Worm (Caenorhabditis elegans) whole organism, L4 larva: ENCODE results near the gene xol-1.

ENCODE experiments used
- F44E2.7 ChIP-seq: fragments of 200-800 bp; sonication (Bioruptor generic); IDR thresholded peaks from 2 replicates; pipeline ENCODE4 v2.1.2; 2022; ENCODE audit warnings: missing genetic modification characterization, missing compliant biosample characterization
- T26A8.4 ChIP-seq: fragments of 200-800 bp; sonication (Bioruptor generic); IDR thresholded peaks from 2 replicates; pipeline ENCODE4 v1.3.6; 2022; ENCODE audit warnings: missing genetic modification characterization, missing compliant biosample characterization
- Y5F2A.4 ChIP-seq: fragments of 200-800 bp; sonication (Bioruptor generic); optimal IDR thresholded peaks from 2 replicates; lab custom pipeline; 2018; ENCODE audit warnings: mild to moderate bottlenecking, missing genetic modification characterization, missing compliant biosample characterization
- aha-1 ChIP-seq: fragments of 150-350 bp; peaks from one replicate; lab custom pipeline; 2014; ENCODE audit warnings: missing biosample characterization, missing genetic modification characterization
- attf-4 ChIP-seq: sonication (generic microtip); optimal IDR thresholded peaks from 3 replicates; lab custom pipeline; 2017; ENCODE audit warnings: missing biosample characterization, missing genetic modification characterization
- ceh-44 ChIP-seq: fragments of 200-800 bp; sonication (Bioruptor generic); IDR thresholded peaks from 2 replicates; pipeline ENCODE4 v1.3.6; 2022; ENCODE audit warnings: missing genetic modification reagents, missing genetic modification characterization, missing compliant biosample characterization
- daf-16 ChIP-seq, 3 experiments: sonication (generic microtip); optimal IDR thresholded peaks; 2 replicates each; lab custom pipeline; 2016 to 2017; ENCODE audit warnings: missing genetic modification characterization in 3 of 3, missing genetic modification reagents in 3 of 3, mild to moderate bottlenecking in 2 of 3, missing compliant biosample characterization in 2 of 3, missing biosample characterization in 1 of 3, moderate library complexity in 1 of 3
- daf-19 ChIP-seq: fragments of 200-800 bp; sonication (Bioruptor generic); conservative IDR thresholded peaks from 2 replicates; pipeline ENCODE4 v1.3.6; 2022; ENCODE audit warnings: missing genetic modification characterization, missing compliant biosample characterization
- dmd-6 ChIP-seq: fragments of 200-800 bp; sonication (Bioruptor generic); IDR thresholded peaks from 2 replicates; pipeline ENCODE4 v1.3.6; 2022; ENCODE audit warnings: missing genetic modification reagents, missing genetic modification characterization, missing compliant biosample characterization
- duxl-1 ChIP-seq: sonication (generic microtip); optimal IDR thresholded peaks from 2 replicates; lab custom pipeline; 2016; ENCODE audit warnings: mild to moderate bottlenecking, missing genetic modification characterization, moderate library complexity, missing compliant biosample characterization; ENCODE audit not compliant: poor library complexity
- dve-1 ChIP-seq: sonication (generic microtip); optimal IDR thresholded peaks from 2 replicates; lab custom pipeline; 2017; ENCODE audit warnings: antibody characterized with exemption, mild to moderate bottlenecking, missing genetic modification characterization, missing compliant biosample characterization; ENCODE audit not compliant: insufficient read depth
- gei-8 ChIP-seq: fragments of 200-800 bp; sonication (Bioruptor generic); optimal IDR thresholded peaks from 2 replicates; lab custom pipeline; 2018; ENCODE audit warnings: mild to moderate bottlenecking, missing genetic modification characterization, missing compliant biosample characterization
- hlh-11 ChIP-seq: fragments of 200-800 bp; sonication (Bioruptor generic); optimal IDR thresholded peaks from 2 replicates; lab custom pipeline; 2018; ENCODE audit warnings: mild to moderate bottlenecking, missing genetic modification characterization, missing compliant biosample characterization
- hlh-30 ChIP-seq: sonication (generic microtip); optimal IDR thresholded peaks from 2 replicates; lab custom pipeline; 2017; ENCODE audit warnings: antibody characterized with exemption, mild to moderate bottlenecking, missing genetic modification characterization, missing compliant biosample characterization; ENCODE audit not compliant: insufficient read depth
- lin-15B ChIP-seq: fragments of 150-350 bp; sonication (generic microtip); optimal IDR thresholded peaks from 3 replicates; lab custom pipeline; 2014; ENCODE audit warnings: missing biosample characterization, missing genetic modification characterization
- lin-29 ChIP-seq: fragments of 200-800 bp; sonication (Bioruptor generic); IDR thresholded peaks from 2 replicates; pipeline ENCODE4 v1.3.6; 2022; ENCODE audit warnings: missing genetic modification reagents, missing genetic modification characterization, missing compliant biosample characterization
- lin-38 ChIP-seq: fragments of 200-800 bp; sonication (Bioruptor generic); IDR thresholded peaks from 2 replicates; pipeline ENCODE4 v1.3.6; 2022; ENCODE audit warnings: missing genetic modification reagents, missing genetic modification characterization, missing compliant biosample characterization
- madf-9 ChIP-seq: fragments of 200-800 bp; sonication (Bioruptor generic); conservative IDR thresholded peaks from 2 replicates; pipeline ENCODE4 v1.3.6; 2022; ENCODE audit warnings: missing genetic modification reagents, missing genetic modification characterization, missing compliant biosample characterization
- mep-1 ChIP-seq: fragments of 150-350 bp; sonication (generic microtip); optimal IDR thresholded peaks from 3 replicates; lab custom pipeline; 2014; ENCODE audit warnings: missing biosample characterization, missing genetic modification characterization
- nhr-102 ChIP-seq: sonication (generic microtip); optimal IDR thresholded peaks from 2 replicates; lab custom pipeline; 2016; ENCODE audit warnings: mild to moderate bottlenecking, missing genetic modification characterization, moderate library complexity, missing compliant biosample characterization
- nhr-28 ChIP-seq: fragments of 150-350 bp; optimal IDR thresholded peaks from 2 replicates; lab custom pipeline; 2014; ENCODE audit warnings: missing biosample characterization, missing genetic modification characterization
- nhr-42 ChIP-seq: fragments of 200-800 bp; sonication (Bioruptor generic); IDR thresholded peaks from 2 replicates; pipeline ENCODE4 v1.3.6; 2022; ENCODE audit warnings: missing genetic modification characterization, missing compliant biosample characterization
- nhr-6 ChIP-seq: fragments of 150-350 bp; optimal IDR thresholded peaks from 2 replicates; lab custom pipeline; 2014; ENCODE audit warnings: missing biosample characterization, missing genetic modification characterization
- nhr-77 ChIP-seq: fragments of 150-350 bp; optimal IDR thresholded peaks from 2 replicates; lab custom pipeline; 2014; ENCODE audit warnings: missing biosample characterization, missing genetic modification characterization
- pqm-1 ChIP-seq: sonication (generic microtip); optimal IDR thresholded peaks from 2 replicates; lab custom pipeline; 2017; ENCODE audit warnings: missing biosample characterization, missing genetic modification characterization
- rbr-2 ChIP-seq: sonication (generic microtip); optimal IDR thresholded peaks from 2 replicates; lab custom pipeline; 2016; ENCODE audit warnings: missing genotype, missing genetic modification characterization, missing compliant biosample characterization
- sdz-12 ChIP-seq: fragments of 200-800 bp; sonication (Bioruptor generic); optimal IDR thresholded peaks from 2 replicates; lab custom pipeline; 2018; ENCODE audit warnings: mild to moderate bottlenecking, missing genetic modification characterization, missing compliant biosample characterization
- set-16 ChIP-seq: fragments of 200-800 bp; sonication (Bioruptor generic); IDR thresholded peaks from 2 replicates; pipeline ENCODE4 v1.3.6; 2022; ENCODE audit warnings: missing genetic modification reagents, missing genetic modification characterization, missing compliant biosample characterization
- skn-1 ChIP-seq: fragments of 150-350 bp; optimal IDR thresholded peaks from 2 replicates; lab custom pipeline; 2014; ENCODE audit warnings: missing biosample characterization, missing genetic modification characterization
- snpc-1.2 ChIP-seq: fragments of 200-800 bp; sonication (Bioruptor generic); IDR thresholded peaks from 2 replicates; pipeline ENCODE4 v1.3.6; 2022; ENCODE audit warnings: missing genetic modification reagents, missing genetic modification characterization, missing compliant biosample characterization
- tra-1 ChIP-seq: fragments of 200-800 bp; sonication (Bioruptor generic); IDR thresholded peaks from 2 replicates; pipeline ENCODE4 v1.3.6; 2022; ENCODE audit warnings: missing genetic modification reagents, missing genetic modification characterization, missing compliant biosample characterization
- unc-62 ChIP-seq, 3 experiments: fragments of 150-350 bp in 1 of 3; sonication (generic microtip); optimal IDR thresholded peaks in 2 of 3; peaks in 1 of 3; 1 replicate in 1 of 3; 2 replicates in 2 of 3; lab custom pipeline; 2014 to 2017; ENCODE audit warnings: missing biosample characterization in 3 of 3, missing genetic modification characterization in 3 of 3, missing genetic modification reagents in 3 of 3, missing genotype in 1 of 3
- zfp-2 ChIP-seq: sonication (generic microtip); optimal IDR thresholded peaks from 2 replicates; lab custom pipeline; 2016; ENCODE audit warnings: mild to moderate bottlenecking, missing genetic modification characterization, missing compliant biosample characterization
- ztf-11 ChIP-seq: fragments of 150-350 bp; optimal IDR thresholded peaks from 2 replicates; lab custom pipeline; 2014; ENCODE audit warnings: missing biosample characterization, missing genetic modification characterization

The xol-1 gene

DNA sequence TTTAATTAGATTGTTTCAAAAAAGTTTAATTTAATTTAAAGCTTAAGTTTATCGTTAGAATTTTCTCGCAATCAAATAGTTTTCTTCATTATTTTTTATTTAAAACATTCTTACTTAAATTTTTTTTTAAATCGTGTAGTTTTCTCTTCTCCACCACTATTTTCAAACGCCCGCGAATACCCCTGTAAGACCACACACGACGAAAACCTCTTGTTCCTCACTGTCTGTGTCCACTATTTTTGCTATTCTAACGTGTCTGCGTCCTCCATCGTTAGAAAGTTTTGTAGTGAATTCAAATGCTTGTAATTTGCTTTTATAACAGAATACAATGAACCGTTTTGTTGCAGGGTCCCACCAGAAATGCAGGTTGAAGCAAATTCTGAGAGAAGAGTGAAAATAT is at the start of gene xol-1:
Gene xol-1 (plus strand): TSS at position 347 of the 400 bp plus-strand sequence.
- TF ChIP-seq rbr-2 (tag; lab: Kevin White, UChicago) (no peak), ceh-44 (no peak), tra-1 (peak; percentile 77), nhr-6 (tag; lab: Kevin White, UChicago) (no peak), ztf-11 (tag; lab: Kevin White, UChicago) (no peak)
- TF ChIP-seq, all 104 proteins: peak for 1

DNA sequence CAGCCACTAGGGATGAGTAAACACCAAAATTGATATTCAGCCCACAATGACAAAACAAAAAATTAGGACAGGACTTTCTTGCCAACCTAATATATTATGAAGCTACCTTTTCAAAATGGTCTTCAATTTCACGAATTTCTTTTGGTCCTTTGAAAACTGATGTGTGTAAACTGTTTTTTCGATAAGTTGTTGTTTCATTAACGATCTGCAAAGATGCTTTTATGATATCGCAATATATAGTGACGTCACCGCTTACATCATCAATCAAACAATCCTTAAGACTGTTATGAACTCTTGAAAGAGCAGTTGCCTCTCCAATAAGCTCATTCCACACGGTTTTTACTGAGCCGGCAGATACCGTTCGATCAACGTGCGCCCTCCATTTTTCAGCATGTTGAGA is 49.0 kb upstream of the xol-1 start:
- TF ChIP-seq aha-1 (peak; percentile 83), mep-1 (tag; lab: Kevin White, UChicago) (no peak)

DNA sequence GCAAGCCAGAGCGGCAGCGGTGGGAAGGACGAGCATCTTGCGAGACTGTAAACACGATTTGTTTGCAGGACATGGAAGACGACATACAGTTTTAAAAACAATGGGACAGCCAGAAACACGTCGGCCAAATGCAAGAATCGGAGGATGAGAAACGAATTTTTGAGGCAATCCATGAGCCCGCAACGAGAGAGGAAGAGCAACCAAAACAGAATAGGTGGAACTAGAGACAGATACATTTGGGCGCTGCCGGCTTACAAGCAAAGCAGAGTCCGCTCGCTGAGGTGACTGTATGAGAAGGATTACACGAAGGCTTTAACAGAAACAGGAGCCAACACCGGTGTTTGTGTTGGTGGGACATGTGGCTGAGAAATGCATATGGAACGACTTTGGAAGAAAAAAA is 46.6 kb upstream of the xol-1 start:
- no peak for TF ChIP-seq gei-8 (GFP tag; lab: Kevin White, UChicago)
- TF ChIP-seq set-16, result no peak
- TF ChIP-seq T26A8.4 (GFP tag; lab: Robert Waterston, UW), result no peak
- no peak for TF ChIP-seq nhr-102 (tag; lab: Kevin White, UChicago)
- TF ChIP-seq duxl-1 (tag; lab: Kevin White, UChicago), result no peak
- peak in 1 of 2 experiments; percentile 92 for TF ChIP-seq unc-62 (GFP tag; optimal IDR thresholded peaks at IDR 0.05 in 1 of 2; lab: Kevin White, UChicago)
- no peak for TF ChIP-seq unc-62 (tag; optimal IDR thresholded peaks at IDR 0.05; lab: Kevin White, UChicago)
- TF ChIP-seq, all 104 proteins: peak for 1

DNA sequence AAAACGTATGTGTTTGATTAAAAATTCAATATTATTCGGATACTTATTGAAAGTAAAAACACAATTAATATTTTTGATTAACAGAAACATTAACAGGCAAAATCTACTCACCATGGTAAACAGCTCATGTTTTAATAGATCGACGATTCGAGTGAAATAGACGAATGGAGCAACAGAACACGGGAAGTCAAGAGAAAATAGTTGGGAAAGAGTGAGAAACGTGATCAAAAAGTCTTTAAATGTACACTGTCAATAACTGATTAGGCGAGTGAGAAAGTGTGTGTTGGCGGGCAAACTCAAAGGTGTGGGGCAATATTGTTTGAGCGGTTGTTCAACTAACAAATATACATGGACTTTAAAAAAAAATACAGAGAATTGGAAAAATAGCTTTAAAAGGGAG is 43.1 kb upstream of the xol-1 start, which contains the start of gene sdpn-1:
Gene sdpn-1 (minus strand): TSS at position 262 of the 400 bp plus-strand sequence.
- TF ChIP-seq skn-1 (tag; lab: Kevin White, UChicago) (no peak), dmd-6 (GFP tag; lab: Robert Waterston, UW) (peak; percentile 20; the same call in 1 of the 2 replicates), daf-19 (GFP tag; lab: Robert Waterston, UW) (no peak), zfp-2 (tag; lab: Kevin White, UChicago) (no peak), attf-4 (tag; lab: Kevin White, UChicago) (no peak), nhr-42 (GFP tag; lab: Robert Waterston, UW) (no peak), aha-1 (peak; percentile 6), snpc-1.2 (GFP tag; lab: Robert Waterston, UW) (no peak), nhr-77 (tag; lab: Kevin White, UChicago) (peak; percentile 18), hlh-11 (tag; lab: Kevin White, UChicago) (peak; percentile 33), nhr-28 (tag; lab: Kevin White, UChicago) (peak; percentile 29), daf-16 (GFP tag; optimal IDR thresholded peaks at IDR 0.05; lab: Kevin White, UChicago) (no peak), daf-16 (tag; optimal IDR thresholded peaks at IDR 0.05; lab: Kevin White, UChicago) (peak; percentile 98), madf-9 (GFP tag; lab: Robert Waterston, UW) (no peak), pqm-1 (tag; lab: Kevin White, UChicago) (peak; percentile 43), lin-29 (GFP tag; lab: Robert Waterston, UW) (no peak), Y5F2A.4 (GFP tag; lab: Kevin White, UChicago) (no peak), lin-15B (tag; lab: Kevin White, UChicago) (no peak), hlh-30 (tag; lab: Kevin White, UChicago) (peak; percentile 37), lin-38 (GFP tag; lab: Robert Waterston, UW) (no peak), dve-1 (tag; lab: Kevin White, UChicago) (peak; percentile 4), F44E2.7 (GFP tag; lab: Robert Waterston, UW) (no peak), sdz-12 (no peak)
